Worm (Caenorhabditis elegans) whole organism, late embryonic: ENCODE data around the gene sek-3.

Experiments used
- C38D4.7 ChIP-seq: fragments of 200-800 bp; sonication (Bioruptor generic); optimal IDR thresholded peaks from 2 replicates; lab custom pipeline; 2018; ENCODE audit warnings: mild to moderate bottlenecking, missing genetic modification characterization, moderate library complexity, missing compliant biosample characterization
- F13H6.1 ChIP-seq: sonication (generic microtip); optimal IDR thresholded peaks from 2 replicates; lab custom pipeline; 2016; ENCODE audit warnings: missing genetic modification characterization, missing compliant biosample characterization
- T23F11.4 ChIP-seq: fragments of 200-800 bp; sonication (Bioruptor generic); optimal IDR thresholded peaks from 2 replicates; lab custom pipeline; 2018; ENCODE audit warnings: mild to moderate bottlenecking, missing genetic modification characterization, missing compliant biosample characterization
- Y22D7AL.16 ChIP-seq: sonication (generic microtip); optimal IDR thresholded peaks from 2 replicates; lab custom pipeline; 2016; ENCODE audit warnings: missing genetic modification characterization, missing compliant biosample characterization
- ahr-1 ChIP-seq: sonication (generic microtip); optimal IDR thresholded peaks from 2 replicates; lab custom pipeline; 2016; ENCODE audit warnings: missing genetic modification characterization, missing compliant biosample characterization
- ama-1 ChIP-seq: fragments of 150-350 bp; optimal IDR thresholded peaks from 2 replicates; lab custom pipeline; 2014
- ceh-18 ChIP-seq: sonication (generic microtip); optimal IDR thresholded peaks from 2 replicates; lab custom pipeline; 2016; ENCODE audit warnings: missing genetic modification characterization, missing compliant biosample characterization
- ceh-22 ChIP-seq: sonication (generic microtip); optimal IDR thresholded peaks from 2 replicates; lab custom pipeline; 2017; ENCODE audit warnings: missing biosample characterization, missing genetic modification characterization
- ceh-31 ChIP-seq: sonication (generic microtip); optimal IDR thresholded peaks from 2 replicates; lab custom pipeline; 2016; ENCODE audit warnings: missing genetic modification characterization, missing compliant biosample characterization
- ceh-45 ChIP-seq: fragments of 200-800 bp; sonication (Bioruptor generic); IDR thresholded peaks from 2 replicates; pipeline ENCODE4 v1.3.6; 2022; ENCODE audit warnings: missing genetic modification reagents, missing genetic modification characterization, missing compliant biosample characterization
- ets-4 ChIP-seq: sonication (generic microtip); optimal IDR thresholded peaks from 2 replicates; lab custom pipeline; 2016; ENCODE audit warnings: missing genetic modification characterization, missing compliant biosample characterization
- eyg-1 ChIP-seq: sonication (generic microtip); optimal IDR thresholded peaks from 2 replicates; lab custom pipeline; 2016; ENCODE audit warnings: missing genotype, missing genetic modification characterization, missing compliant biosample characterization
- fkh-10 ChIP-seq: fragments of 150-350 bp; optimal IDR thresholded peaks from 2 replicates; lab custom pipeline; 2014; ENCODE audit warnings: missing biosample characterization, missing genetic modification reagents, missing genetic modification characterization
- hlh-6 ChIP-seq: sonication (generic microtip); optimal IDR thresholded peaks from 2 replicates; lab custom pipeline; 2016; ENCODE audit warnings: missing genotype, missing genetic modification characterization, missing compliant biosample characterization
- mec-3 ChIP-seq: sonication (generic microtip); optimal IDR thresholded peaks from 2 replicates; lab custom pipeline; 2016; ENCODE audit warnings: borderline replicate concordance, missing genetic modification characterization, missing compliant biosample characterization
- nfya-1 ChIP-seq: sonication (generic microtip); optimal IDR thresholded peaks from 2 replicates; lab custom pipeline; 2017; ENCODE audit warnings: missing genetic modification characterization, mild to moderate bottlenecking, missing compliant biosample characterization, antibody characterized with exemption, moderate library complexity
- nhr-232 ChIP-seq: sonication (generic microtip); optimal IDR thresholded peaks from 2 replicates; lab custom pipeline; 2016; ENCODE audit warnings: missing genetic modification characterization, missing compliant biosample characterization
- npax-4 ChIP-seq: sonication (generic microtip); optimal IDR thresholded peaks from 2 replicates; lab custom pipeline; 2016; ENCODE audit warnings: missing genetic modification characterization, missing compliant biosample characterization
- pag-3 ChIP-seq: sonication (generic microtip); optimal IDR thresholded peaks from 2 replicates; lab custom pipeline; 2016; ENCODE audit warnings: missing compliant biosample characterization, missing genetic modification characterization, borderline replicate concordance
- pat-9 ChIP-seq: fragments of 200-800 bp; sonication (Bioruptor generic); optimal IDR thresholded peaks from 2 replicates; lab custom pipeline; 2018; ENCODE audit warnings: mild to moderate bottlenecking, missing genetic modification characterization, moderate library complexity, missing compliant biosample characterization
- pax-1 ChIP-seq: fragments of 150-350 bp; optimal IDR thresholded peaks from 2 replicates; lab custom pipeline; 2014; ENCODE audit warnings: missing biosample characterization, missing genetic modification characterization
- pqm-1 ChIP-seq: sonication (generic microtip); optimal IDR thresholded peaks from 2 replicates; lab custom pipeline; 2016; ENCODE audit warnings: missing genetic modification characterization, missing compliant biosample characterization
- pros-1 ChIP-seq: fragments of 150-350 bp; optimal IDR thresholded peaks from 2 replicates; lab custom pipeline; 2014; ENCODE audit warnings: missing biosample characterization, missing genetic modification reagents, missing genetic modification characterization
- ref-2 ChIP-seq: sonication (generic microtip); optimal IDR thresholded peaks from 2 replicates; lab custom pipeline; 2016; ENCODE audit warnings: missing genetic modification characterization, missing compliant biosample characterization
- rnt-1 ChIP-seq: sonication (generic microtip); optimal IDR thresholded peaks from 2 replicates; lab custom pipeline; 2016; ENCODE audit warnings: missing genetic modification characterization, missing compliant biosample characterization
- sdc-2 ChIP-seq: sonication (generic microtip); optimal IDR thresholded peaks from 2 replicates; lab custom pipeline; 2016; ENCODE audit warnings: missing genotype, missing genetic modification characterization, missing compliant biosample characterization
- sox-2 ChIP-seq: fragments of 200-800 bp; sonication (Bioruptor generic); IDR thresholded peaks from 2 replicates; pipeline ENCODE4 v1.3.6; 2022; ENCODE audit warnings: missing genetic modification reagents, missing genetic modification characterization, missing compliant biosample characterization
- sox-4 ChIP-seq: sonication (generic microtip); optimal IDR thresholded peaks from 2 replicates; lab custom pipeline; 2017; ENCODE audit warnings: mild to moderate bottlenecking, missing genetic modification characterization, inconsistent platforms, missing compliant biosample characterization
- syd-9 ChIP-seq: sonication (generic microtip); optimal IDR thresholded peaks from 2 replicates; lab custom pipeline; 2016; ENCODE audit warnings: mild to moderate bottlenecking, missing genetic modification characterization, moderate library complexity, missing compliant biosample characterization
- tbx-2 ChIP-seq: sonication (generic microtip); optimal IDR thresholded peaks from 2 replicates; lab custom pipeline; 2016; ENCODE audit warnings: missing genetic modification characterization, missing compliant biosample characterization
- tbx-7 ChIP-seq: sonication (generic microtip); optimal IDR thresholded peaks from 2 replicates; lab custom pipeline; 2016; ENCODE audit warnings: missing genotype, missing genetic modification characterization, missing compliant biosample characterization
- ttx-3 ChIP-seq: sonication (generic microtip); optimal IDR thresholded peaks from 2 replicates; lab custom pipeline; 2016; ENCODE audit warnings: missing genetic modification reagents, missing genetic modification characterization, missing compliant biosample characterization
- unc-3 ChIP-seq, 2 experiments: fragments of 200-800 bp in 1 of 2; sonication (Bioruptor generic) in 1 of 2; sonication (generic microtip) in 1 of 2; conservative IDR thresholded peaks in 1 of 2; optimal IDR thresholded peaks in 1 of 2; 2 replicates each; pipeline versions ENCODE4 v1.3.6 to Lab custom; 2016 to 2022; ENCODE audit warnings: missing compliant biosample characterization in 2 of 2, missing genetic modification characterization in 2 of 2, missing genetic modification reagents in 1 of 2
- unc-42 ChIP-seq: sonication (generic microtip); optimal IDR thresholded peaks from 2 replicates; lab custom pipeline; 2016; ENCODE audit warnings: missing genotype, missing genetic modification characterization, missing compliant biosample characterization
- unc-55 ChIP-seq: sonication (generic microtip); optimal IDR thresholded peaks from 2 replicates; lab custom pipeline; 2017; ENCODE audit warnings: missing biosample characterization, missing genetic modification reagents, missing genetic modification characterization
- unc-86 ChIP-seq: sonication (generic microtip); optimal IDR thresholded peaks from 2 replicates; lab custom pipeline; 2016; ENCODE audit warnings: missing genetic modification characterization, missing compliant biosample characterization
- ztf-16 ChIP-seq: sonication (generic microtip); optimal IDR thresholded peaks from 2 replicates; lab custom pipeline; 2017; ENCODE audit warnings: missing genetic modification characterization, missing compliant biosample characterization

Gene sek-3

DNA sequence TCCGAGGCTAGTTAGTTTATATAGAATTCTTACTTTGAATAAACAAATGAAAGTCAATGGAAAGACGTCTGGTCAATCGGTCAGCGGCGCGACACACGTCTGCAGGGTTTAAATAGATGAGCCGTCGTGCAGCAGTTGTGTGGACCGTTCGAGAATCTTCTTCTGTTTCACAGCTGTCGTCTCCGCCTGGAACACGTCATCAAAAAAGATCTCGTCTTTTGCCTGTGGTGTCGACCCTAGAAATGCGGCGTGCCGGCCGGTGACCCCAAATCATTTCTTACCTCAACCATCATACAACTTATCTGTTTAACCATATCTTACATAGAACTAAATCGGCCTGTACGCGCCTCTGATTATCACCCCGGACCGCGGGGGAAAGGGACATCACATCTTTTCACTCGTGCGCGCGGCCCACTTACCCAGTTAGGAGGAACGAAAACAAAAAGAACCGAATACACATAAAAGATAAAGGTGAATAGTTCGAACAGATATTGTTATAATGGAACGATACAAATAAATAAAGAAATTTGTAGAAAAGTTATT, 45.6 kb upstream of the sek-3 start:
- no peak for TF ChIP-seq pros-1 (tag; lab: Kevin White, UChicago)
- TF ChIP-seq unc-86 (tag; lab: Kevin White, UChicago): no peak
- no peak for TF ChIP-seq ahr-1 (tag; lab: Kevin White, UChicago)
- no peak for TF ChIP-seq sox-4 (tag; lab: Kevin White, UChicago)
- peak; percentile 38 for TF ChIP-seq unc-55 (GFP tag; lab: Kevin White, UChicago)
- TF ChIP-seq syd-9 (tag; lab: Kevin White, UChicago): no peak
- no peak for TF ChIP-seq C38D4.7 (GFP tag; lab: Kevin White, UChicago)
- no peak for TF ChIP-seq ttx-3
- no peak for TF ChIP-seq T23F11.4
- TF ChIP-seq nhr-232 (tag; lab: Kevin White, UChicago): no peak
- TF ChIP-seq sox-2: no peak
- no peak for TF ChIP-seq ets-4
- no peak for TF ChIP-seq mec-3 (tag; lab: Kevin White, UChicago)
- no peak for TF ChIP-seq ztf-16 (tag; lab: Kevin White, UChicago)
- TF ChIP-seq eyg-1 (tag; lab: Kevin White, UChicago): peak; percentile 6
- no peak for TF ChIP-seq pqm-1 (tag; lab: Kevin White, UChicago)
- TF ChIP-seq pax-1: no peak
- TF ChIP-seq fkh-10 (GFP tag; lab: Kevin White, UChicago): no peak

DNA sequence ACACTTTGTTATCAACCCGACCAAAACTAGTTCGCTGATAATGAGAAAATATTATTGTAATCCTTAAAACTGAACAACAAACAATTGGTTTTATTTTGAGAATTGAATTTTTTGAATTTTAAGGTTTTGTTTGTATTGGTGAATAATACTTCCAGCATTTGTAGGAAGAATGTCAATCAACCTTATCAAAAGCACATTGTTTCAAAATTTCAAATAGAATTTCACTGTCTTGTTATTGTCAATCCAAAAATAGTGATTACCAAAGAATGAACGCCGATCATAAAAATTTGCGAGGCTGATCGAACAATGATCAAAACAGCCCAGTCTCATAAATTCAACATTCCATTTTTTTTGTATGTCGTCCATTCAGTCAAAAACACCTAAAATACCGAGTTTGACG, 43.2 kb upstream of the sek-3 start:
- TF ChIP-seq rnt-1 (tag; lab: Kevin White, UChicago) (no peak), ref-2 (tag; lab: Kevin White, UChicago) (no peak), hlh-6 (tag; lab: Kevin White, UChicago) (no peak), T23F11.4 (no peak), sox-4 (tag; lab: Kevin White, UChicago) (no peak), nfya-1 (tag; lab: Kevin White, UChicago) (no peak), ahr-1 (tag; lab: Kevin White, UChicago) (no peak), pag-3 (no peak), mec-3 (tag; lab: Kevin White, UChicago) (no peak), ttx-3 (no peak), ceh-18 (tag; lab: Kevin White, UChicago) (no peak), ceh-22 (tag; lab: Kevin White, UChicago) (no peak), pros-1 (tag; lab: Kevin White, UChicago) (no peak), F13H6.1 (tag; lab: Kevin White, UChicago) (no peak), npax-4 (tag; lab: Kevin White, UChicago) (no peak), ama-1 (no peak), pat-9 (tag; lab: Kevin White, UChicago) (no peak)

DNA sequence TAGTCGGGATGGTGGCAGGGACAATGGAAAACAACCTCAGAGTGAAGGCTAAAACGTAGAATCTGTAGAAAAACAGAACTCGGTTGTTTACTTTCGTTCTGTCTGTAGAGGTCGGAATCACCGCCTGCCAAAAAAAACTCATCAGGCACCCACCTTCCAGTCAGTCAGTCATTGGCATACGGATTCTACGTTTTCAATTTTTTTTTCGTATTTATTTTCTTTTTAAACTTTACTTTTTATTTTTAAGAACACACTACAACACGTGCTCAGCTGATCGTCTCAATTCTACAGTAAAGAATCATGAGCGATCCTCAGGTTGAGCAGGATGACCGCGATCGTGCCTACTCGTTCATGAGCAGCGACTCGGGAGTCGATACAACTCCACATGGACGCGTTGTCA, 41.2 kb upstream of the sek-3 start, which contains the start of gene lfi-1:
lfi-1 (plus strand) TSS at position 301 of the 400 bp plus-strand sequence.
- TF ChIP-seq tbx-2: no peak
- no peak for TF ChIP-seq ceh-31
- TF ChIP-seq, all 69 proteins: peak for 0

DNA sequence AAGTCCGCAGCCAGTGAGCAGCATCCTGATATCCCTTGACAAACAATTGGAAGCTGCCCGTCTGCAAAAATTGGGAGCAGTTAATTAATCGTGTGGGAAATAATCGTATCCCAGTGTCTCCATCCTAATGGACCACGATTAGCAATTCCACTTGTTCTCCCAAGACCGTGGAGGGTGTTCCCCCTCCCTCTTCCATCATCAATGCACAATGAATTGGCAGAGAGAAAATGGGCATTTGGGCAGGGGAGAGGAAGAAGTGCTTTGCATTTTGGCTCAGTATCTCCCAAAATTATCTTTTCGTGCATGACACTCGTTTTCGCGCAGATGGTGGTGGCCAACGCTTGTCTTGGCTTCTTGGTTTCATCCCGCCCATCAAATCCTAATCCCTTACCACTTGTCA, 39.6 kb upstream of the sek-3 start:
- TF ChIP-seq npax-4 (tag; lab: Kevin White, UChicago) (no peak), sox-2 (no peak), sdc-2 (peak; percentile 75), Y22D7AL.16 (no peak), unc-42 (tag; lab: Kevin White, UChicago) (peak; percentile 48), tbx-7 (tag; lab: Kevin White, UChicago) (no peak), unc-3 (GFP tag; conservative IDR thresholded peaks at IDR 0.05; lab: Robert Waterston, UW) (no peak), unc-3 (tag; optimal IDR thresholded peaks at IDR 0.05; lab: Kevin White, UChicago) (no peak), pros-1 (tag; lab: Kevin White, UChicago) (no peak), pax-1 (no peak), T23F11.4 (no peak), ceh-45 (GFP tag; lab: Robert Waterston, UW) (no peak)
